Worm (Caenorhabditis elegans): ENCODE results near the gene set-9.
"Not testable (repeated sequence)": the region's sequence is repeated elsewhere in the genome, so short reads cannot be mapped to it uniquely, and the experiment has no call there.

ce11 chrIV:4348146-4348545 lies 40.5 kb downstream of the set-9 start, which contains the start of gene W03B1.5:
- TF ChIP-seq pes-1 (GFP tag; IDR thresholded peaks at IDR 0.05); F13C5.2 (tag; optimal IDR thresholded peaks at IDR 0.05): not testable (repeated sequence)

Data from whole organism, early embryonic.